Fruit fly (Drosophila melanogaster) whole organism, embryonic: ENCODE data around the gene CG7342.
A peak's percentile ranks its signal among the peaks of the same experiment; 100 is the strongest.

Source experiments
- ATbp ChIP-seq: fragments of 200-800 bp; sonication (Bioruptor generic); optimal IDR thresholded peaks from 2 replicates; lab custom pipeline; 2017; ENCODE audit warnings: missing biosample characterization, mild to moderate bottlenecking, missing genetic modification characterization, missing genetic modification reagents
- Asciz ChIP-seq: fragments of 200-800 bp; sonication (Bioruptor generic); optimal IDR thresholded peaks from 2 replicates; lab custom pipeline; 2017; ENCODE audit warnings: missing biosample characterization, mild to moderate bottlenecking, missing genetic modification characterization, missing genetic modification reagents
- CG10274 ChIP-seq: fragments of 200-800 bp; sonication (Bioruptor generic); optimal IDR thresholded peaks from 3 replicates; lab custom pipeline; 2017; ENCODE audit warnings: missing biosample characterization, mild to moderate bottlenecking, missing genetic modification characterization
- CG10543 ChIP-seq: fragments of 200-800 bp; sonication (Bioruptor generic); optimal IDR thresholded peaks from 3 replicates; lab custom pipeline; 2017; ENCODE audit warnings: missing biosample characterization, mild to moderate bottlenecking, missing genetic modification characterization, moderate library complexity
- CG11085 ChIP-seq: fragments of 200-800 bp; sonication (Bioruptor generic); IDR thresholded peaks from 2 replicates; pipeline ENCODE4 v1.3.6; 2022; ENCODE audit warnings: missing biosample characterization, missing genetic modification characterization
- CG11247 ChIP-seq: fragments of 200-800 bp; sonication (Bioruptor generic); IDR thresholded peaks from 2 replicates; pipeline ENCODE4 v1.3.6; 2022; ENCODE audit warnings: missing biosample characterization, missing genetic modification characterization
- CG12769 ChIP-seq: fragments of 200-800 bp; sonication (Bioruptor generic); optimal IDR thresholded peaks from 2 replicates; lab custom pipeline; 2019; ENCODE audit warnings: missing biosample characterization, mild to moderate bottlenecking, missing genetic modification characterization, moderate library complexity
- CG13424 ChIP-seq: fragments of 200-800 bp; sonication (Bioruptor generic); optimal IDR thresholded peaks from 2 replicates; lab custom pipeline; 2019; ENCODE audit warnings: missing biosample characterization, mild to moderate bottlenecking, missing genetic modification characterization, moderate library complexity
- CG13894 ChIP-seq: fragments of 200-800 bp; sonication (Bioruptor generic); optimal IDR thresholded peaks from 3 replicates; lab custom pipeline; 2018; ENCODE audit warnings: missing biosample characterization, mild to moderate bottlenecking, missing genetic modification characterization, moderate library complexity
- CG14441 ChIP-seq: fragments of 200-800 bp; sonication (Bioruptor generic); IDR thresholded peaks from 2 replicates; pipeline ENCODE4 v1.3.6; 2022; ENCODE audit warnings: missing biosample characterization, missing genetic modification characterization
- CG15011 ChIP-seq: fragments of 200-800 bp; sonication (Bioruptor generic); optimal IDR thresholded peaks from 3 replicates; lab custom pipeline; 2018; ENCODE audit warnings: missing biosample characterization, mild to moderate bottlenecking, missing genetic modification characterization
- CG17328 ChIP-seq: fragments of 200-800 bp; sonication (Bioruptor generic); IDR thresholded peaks from 2 replicates; pipeline ENCODE4 v1.3.6; 2022; ENCODE audit warnings: missing biosample characterization, missing genetic modification characterization
- CG17612 ChIP-seq: fragments of 200-800 bp; sonication (Bioruptor generic); IDR thresholded peaks from 2 replicates; pipeline ENCODE4 v1.3.6; 2022; ENCODE audit warnings: missing biosample characterization, missing genetic modification characterization
- CG2199 ChIP-seq: fragments of 200-800 bp; sonication (Bioruptor generic); IDR thresholded peaks from 3 replicates; pipeline ENCODE4 v1.3.6; 2022; ENCODE audit warnings: missing biosample characterization, missing genetic modification characterization
- CG31365 ChIP-seq: fragments of 200-800 bp; sonication (Bioruptor generic); optimal IDR thresholded peaks from 2 replicates; lab custom pipeline; 2018; ENCODE audit warnings: missing biosample characterization, mild to moderate bottlenecking, missing genetic modification characterization
- CG3281 ChIP-seq: fragments of 200-800 bp; sonication (Bioruptor generic); optimal IDR thresholded peaks from 3 replicates; lab custom pipeline; 2017; ENCODE audit warnings: missing biosample characterization, mild to moderate bottlenecking, missing genetic modification characterization
- CG4328 ChIP-seq: fragments of 200-800 bp; sonication (Bioruptor generic); optimal IDR thresholded peaks from 3 replicates; lab custom pipeline; 2017; ENCODE audit warnings: missing biosample characterization, missing genetic modification reagents, missing genetic modification characterization
- CG4424 ChIP-seq: fragments of 200-800 bp; sonication (Bioruptor generic); optimal IDR thresholded peaks from 3 replicates; lab custom pipeline; 2016; ENCODE audit warnings: missing biosample characterization, missing genetic modification characterization
- CG7987 ChIP-seq: fragments of 200-800 bp; sonication (Bioruptor generic); optimal IDR thresholded peaks from 2 replicates; lab custom pipeline; 2018; ENCODE audit warnings: missing biosample characterization, mild to moderate bottlenecking, missing genetic modification characterization, moderate library complexity
- CG9215 ChIP-seq: fragments of 200-800 bp; sonication (Bioruptor generic); IDR thresholded peaks from 2 replicates; pipeline ENCODE4 v1.3.6; 2022; ENCODE audit warnings: missing biosample characterization, missing genetic modification characterization
- CG9727 ChIP-seq: fragments of 200-800 bp; sonication (Bioruptor generic); optimal IDR thresholded peaks from 3 replicates; lab custom pipeline; 2017; ENCODE audit warnings: missing biosample characterization, mild to moderate bottlenecking, missing genetic modification characterization
- Deaf1 ChIP-seq: fragments of 200-800 bp; optimal IDR thresholded peaks from 3 replicates; lab custom pipeline; 2019; ENCODE audit warnings: missing biosample characterization, mild to moderate bottlenecking, missing genetic modification characterization, moderate library complexity
- Gsc ChIP-seq: fragments of 200-800 bp; sonication (Bioruptor generic); IDR thresholded peaks from 2 replicates; pipeline ENCODE4 v1.3.6; 2022; ENCODE audit warnings: missing biosample characterization, missing genetic modification characterization
- Meics ChIP-seq: fragments of 200-800 bp; sonication (Bioruptor generic); optimal IDR thresholded peaks from 2 replicates; lab custom pipeline; 2017; ENCODE audit warnings: missing biosample characterization, mild to moderate bottlenecking, missing genetic modification characterization
- PHDP ChIP-seq: fragments of 200-800 bp; sonication (Bioruptor generic); optimal IDR thresholded peaks from 3 replicates; lab custom pipeline; 2018; ENCODE audit warnings: missing biosample characterization, mild to moderate bottlenecking, missing genetic modification characterization, moderate library complexity
- Sox102F ChIP-seq: fragments of 200-800 bp; sonication (Bioruptor generic); optimal IDR thresholded peaks from 2 replicates; lab custom pipeline; 2018; ENCODE audit warnings: missing biosample characterization, mild to moderate bottlenecking, missing genetic modification characterization, moderate library complexity
- Ssrp ChIP-seq: fragments of 200-800 bp; sonication (Bioruptor generic); optimal IDR thresholded peaks from 2 replicates; lab custom pipeline; 2018; ENCODE audit warnings: missing biosample characterization, mild to moderate bottlenecking, missing genetic modification characterization, moderate library complexity
- chinmo ChIP-seq: fragments of 200-800 bp; sonication (Bioruptor generic); IDR thresholded peaks from 4 replicates; pipeline ENCODE4 v1.3.6; 2022; ENCODE audit warnings: missing biosample characterization, missing genetic modification characterization; ENCODE audit not compliant: partially characterized antibody
- cwo ChIP-seq: fragments of 200-800 bp; sonication (Bioruptor generic); optimal IDR thresholded peaks from 3 replicates; lab custom pipeline; 2017; ENCODE audit warnings: missing biosample characterization, missing genetic modification characterization, mild to moderate bottlenecking, moderate library complexity, missing genetic modification reagents
- exex ChIP-seq: fragments of 200-800 bp; sonication (Bioruptor generic); optimal IDR thresholded peaks from 4 replicates; lab custom pipeline; 2018; ENCODE audit warnings: missing biosample characterization, mild to moderate bottlenecking, missing genetic modification characterization, moderate library complexity
- ftz-f1 ChIP-seq: fragments of 200-800 bp; sonication (Bioruptor generic); optimal IDR thresholded peaks from 2 replicates; lab custom pipeline; 2016; ENCODE audit warnings: missing biosample characterization, missing genetic modification characterization
- hkb ChIP-seq, 2 experiments: fragments of 200-800 bp in 1 of 2; fragments of >200 bp in 1 of 2; sonication (Bioruptor generic) in 1 of 2; IDR thresholded peaks in 1 of 2; optimal IDR thresholded peaks in 1 of 2; 2 replicates each; pipeline versions ENCODE4 v1.3.6 to Lab custom; 2017 to 2022; ENCODE audit warnings: missing biosample characterization in 1 of 2, missing genetic modification characterization in 1 of 2
- insv ChIP-seq, 2 experiments: fragments of 200-800 bp; sonication (Bioruptor generic); optimal IDR thresholded peaks; 3 replicates each; lab custom pipeline; 2016 to 2018; ENCODE audit warnings: missing biosample characterization in 2 of 2, missing genetic modification characterization in 2 of 2
- jing ChIP-seq: fragments of 200-800 bp; sonication (Bioruptor generic); optimal IDR thresholded peaks from 2 replicates; lab custom pipeline; 2018; ENCODE audit warnings: missing biosample characterization, mild to moderate bottlenecking, missing genetic modification characterization
- kni ChIP-seq: fragments of 200-800 bp; sonication (Bioruptor generic); optimal IDR thresholded peaks from 3 replicates; lab custom pipeline; 2017; ENCODE audit warnings: mild to moderate bottlenecking, missing biosample characterization, missing genetic modification reagents, missing genetic modification characterization
- lab ChIP-seq: fragments of 200-800 bp; sonication (Bioruptor generic); optimal IDR thresholded peaks from 3 replicates; lab custom pipeline; 2017; ENCODE audit warnings: missing biosample characterization, missing genetic modification characterization, mild to moderate bottlenecking, moderate library complexity, missing genetic modification reagents
- lilli ChIP-seq: fragments of 200-800 bp; sonication (Bioruptor generic); optimal IDR thresholded peaks from 3 replicates; lab custom pipeline; 2016; ENCODE audit warnings: missing biosample characterization, missing genetic modification characterization
- mam ChIP-seq: fragments of 200-800 bp; sonication (Bioruptor generic); optimal IDR thresholded peaks from 3 replicates; lab custom pipeline; 2016; ENCODE audit warnings: missing biosample characterization, missing genetic modification characterization
- mirr ChIP-seq: fragments of 200-800 bp; sonication (Bioruptor generic); optimal IDR thresholded peaks from 3 replicates; lab custom pipeline; 2018; ENCODE audit warnings: missing biosample characterization, mild to moderate bottlenecking, missing genetic modification characterization
- phol ChIP-seq: fragments of 200-800 bp; sonication (Bioruptor generic); optimal IDR thresholded peaks from 3 replicates; lab custom pipeline; 2018; ENCODE audit warnings: missing biosample characterization, mild to moderate bottlenecking, missing genetic modification characterization, moderate library complexity
- scrt ChIP-seq: fragments of 200-800 bp; sonication (Bioruptor generic); optimal IDR thresholded peaks from 2 replicates; lab custom pipeline; 2018; ENCODE audit warnings: missing biosample characterization, mild to moderate bottlenecking, missing genetic modification characterization, moderate library complexity
- sd ChIP-seq: fragments of 200-800 bp; sonication (Bioruptor generic); optimal IDR thresholded peaks from 3 replicates; lab custom pipeline; 2018; ENCODE audit warnings: missing biosample characterization, mild to moderate bottlenecking, missing genetic modification characterization, moderate library complexity
- sens ChIP-seq: fragments of 200-800 bp; sonication (Bioruptor generic); peaks from one replicate; lab custom pipeline; 2016; ENCODE audit warnings: missing biosample characterization, missing genetic modification characterization
- seq ChIP-seq: fragments of 200-800 bp; sonication (Bioruptor generic); IDR thresholded peaks from 2 replicates; pipeline ENCODE4 v1.3.6; 2022; ENCODE audit warnings: missing biosample characterization, missing genetic modification characterization
- sug ChIP-seq: fragments of 200-800 bp; optimal IDR thresholded peaks from 2 replicates; lab custom pipeline; 2019; ENCODE audit warnings: missing biosample characterization, mild to moderate bottlenecking, missing genetic modification characterization, moderate library complexity
- tin ChIP-seq: fragments of 200-800 bp; sonication (Bioruptor generic); optimal IDR thresholded peaks from 3 replicates; lab custom pipeline; 2016; ENCODE audit warnings: missing biosample characterization, missing genetic modification characterization
- trh ChIP-seq: fragments of 200-800 bp; sonication (Bioruptor generic); optimal IDR thresholded peaks from 2 replicates; lab custom pipeline; 2016; ENCODE audit warnings: missing biosample characterization, missing genetic modification characterization
- vvl ChIP-seq: fragments of 200-800 bp; sonication (Bioruptor generic); IDR thresholded peaks from 2 replicates; pipeline ENCODE4 v1.3.6; 2022; ENCODE audit warnings: missing biosample characterization, missing genetic modification characterization

Gene CG7342

DNA sequence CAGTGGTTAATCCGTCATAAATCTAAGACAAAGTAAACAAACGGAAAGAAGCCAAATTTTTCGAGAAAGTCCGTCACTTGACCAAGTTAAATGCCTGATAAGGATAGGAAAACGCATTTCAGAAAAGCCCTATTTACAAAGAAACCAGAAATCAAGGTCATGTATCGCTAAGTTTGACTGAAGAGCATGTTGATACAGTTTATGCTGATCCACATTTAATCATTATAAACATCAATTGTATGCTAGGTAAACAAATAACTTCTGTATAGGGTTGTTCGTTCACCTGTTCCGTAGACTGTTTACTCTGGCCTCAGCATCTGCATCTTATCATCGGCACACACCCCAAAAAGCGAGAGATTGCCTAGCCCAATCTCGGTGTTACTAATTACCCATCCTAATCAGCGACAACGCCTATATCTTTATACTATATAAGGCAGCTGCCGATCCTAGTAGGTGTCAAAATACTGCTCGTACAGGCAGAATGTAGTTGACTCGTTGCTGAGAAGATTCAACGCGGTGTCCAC lies 9.8 kb downstream of the CG7342 start, which contains the start of gene CG16727 (continued):
- TF ChIP-seq CG11247 (GFP tag; lab: Robert Waterston, UW): no peak
- TF ChIP-seq trh (GFP tag; lab: Kevin White, UChicago): no peak
- peak; percentile 15 for TF ChIP-seq CG31365 (tag; lab: Kevin White, UChicago)
- TF ChIP-seq phol (tag; lab: Kevin White, UChicago): no peak
- TF ChIP-seq PHDP (tag; lab: Kevin White, UChicago): no peak
- TF ChIP-seq kni (GFP tag; lab: Kevin White, UChicago): no peak
- no peak for TF ChIP-seq Gsc (GFP tag; lab: Robert Waterston, UW)
- no peak for TF ChIP-seq tin (GFP tag; lab: Kevin White, UChicago)
- peak; percentile 4 for TF ChIP-seq CG12769 (tag; lab: Kevin White, UChicago)
- no peak for TF ChIP-seq Meics (GFP tag; lab: Kevin White, UChicago)
- TF ChIP-seq sd (tag; lab: Kevin White, UChicago): no peak
- peak; percentile 20 for TF ChIP-seq Asciz (GFP tag; lab: Kevin White, UChicago)
- TF ChIP-seq lilli (GFP tag; lab: Kevin White, UChicago): no peak
- no peak for TF ChIP-seq insv (GFP tag; optimal IDR thresholded peaks at IDR 0.05; lab: Kevin White, UChicago)
- TF ChIP-seq sens (GFP tag; lab: Kevin White, UChicago): peak; percentile 78
- TF ChIP-seq jing (GFP tag; lab: Kevin White, UChicago): no peak
- TF ChIP-seq ATbp (GFP tag; lab: Kevin White, UChicago): peak; percentile 57
- peak; percentile 12 for TF ChIP-seq CG15011 (GFP tag; lab: Kevin White, UChicago)
- no peak for TF ChIP-seq CG14441 (GFP tag; lab: Robert Waterston, UW)
- peak; percentile 38 for TF ChIP-seq CG13424
- no peak for TF ChIP-seq CG9215
- TF ChIP-seq hkb (optimal IDR thresholded peaks at IDR 0.05; lab: Kevin White, UChicago): no peak
- 0 out of 2 replicates have a peak, but pooled peaks have one; percentile 32 for TF ChIP-seq hkb (GFP tag; IDR thresholded peaks at IDR 0.05; lab: Robert Waterston, UW)
- TF ChIP-seq cwo (GFP tag; lab: Kevin White, UChicago): peak; percentile 15
- no peak for TF ChIP-seq Ssrp (tag; lab: Kevin White, UChicago)
- TF ChIP-seq scrt (GFP tag; lab: Kevin White, UChicago): peak; percentile 36
- TF ChIP-seq Sox102F: no peak
- TF ChIP-seq CG4424 (GFP tag; lab: Kevin White, UChicago): no peak

DNA sequence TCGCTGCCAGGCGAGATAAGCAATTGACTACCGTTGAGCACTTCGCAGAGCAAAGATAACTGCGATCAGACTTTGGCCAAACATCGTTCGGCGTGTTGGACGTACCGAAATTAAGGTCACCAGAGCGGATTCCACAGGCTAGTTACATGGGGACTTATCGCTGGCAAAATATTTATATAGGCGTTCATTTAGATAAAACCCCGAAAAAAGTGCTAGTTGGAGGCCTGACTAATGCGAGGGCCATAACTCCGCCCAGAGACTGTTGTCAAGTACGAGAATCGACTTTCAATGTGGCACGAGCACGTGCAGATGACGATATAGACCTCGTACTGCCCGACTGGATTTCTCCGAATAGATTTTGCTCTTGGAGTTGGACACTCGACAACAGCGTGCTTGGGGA lies 16.7 kb downstream of the CG7342 start:
- TF ChIP-seq lab (GFP tag; lab: Kevin White, UChicago) (peak; percentile 28), CG10274 (GFP tag; lab: Kevin White, UChicago) (no peak), mam (GFP tag; lab: Kevin White, UChicago) (no peak), sens (GFP tag; lab: Kevin White, UChicago) (peak; percentile 19), vvl (GFP tag; lab: Robert Waterston, UW) (0 out of 2 replicates have a peak, but pooled peaks have one; percentile 10), ftz-f1 (GFP tag; lab: Kevin White, UChicago) (peak; percentile 2), CG7987 (GFP tag; lab: Kevin White, UChicago) (peak; percentile 29), CG9727 (GFP tag; lab: Kevin White, UChicago) (peak; percentile 3), CG17612 (GFP tag; lab: Robert Waterston, UW) (no peak), sd (tag; lab: Kevin White, UChicago) (peak; percentile 86), CG11085 (GFP tag; lab: Robert Waterston, UW) (no peak), CG12769 (tag; lab: Kevin White, UChicago) (peak; percentile 47), cwo (GFP tag; lab: Kevin White, UChicago) (peak; percentile 88), chinmo (GFP tag; lab: Robert Waterston, UW) (0 out of 4 replicates have a peak, but pooled peaks have one; percentile 71), CG13894 (tag; lab: Kevin White, UChicago) (peak; percentile 50), exex (tag; lab: Kevin White, UChicago) (peak; percentile 61), CG4328 (no peak), CG3281 (GFP tag; lab: Kevin White, UChicago) (peak; percentile 8), CG17328 (GFP tag; lab: Robert Waterston, UW) (no peak), CG10543 (peak; percentile 16), Deaf1 (tag; lab: Kevin White, UChicago) (peak; percentile 28), sug (tag; lab: Kevin White, UChicago) (peak; percentile 52), CG2199 (GFP tag; lab: Robert Waterston, UW) (0 out of 3 replicates have a peak, but pooled peaks have one; percentile 44), mirr (GFP tag; lab: Kevin White, UChicago) (peak; percentile 82), seq (GFP tag; lab: Robert Waterston, UW) (0 out of 2 replicates have a peak, but pooled peaks have one; percentile 26)
